Fruit fly (Drosophila melanogaster): ENCODE measurements around the gene qm.

Gene qm

dm6 chr3L:7396055-7396454 lies 47.9 kb downstream of the qm start, which contains the start of gene CG32379:
CG32379 (plus strand) TSS chr3L:7396355.
- TF ChIP-seq Sox102F (GFP tag; optimal IDR thresholded peaks at IDR 0.05): no peak
- TF ChIP-seq CG8319 (GFP tag; optimal IDR thresholded peaks at IDR 0.05): no peak
- no peak for TF ChIP-seq net (GFP tag; optimal IDR thresholded peaks at IDR 0.05)
- TF ChIP-seq CG8119 (GFP tag; IDR thresholded peaks at IDR 0.05): no peak
- no peak for TF ChIP-seq CG8632 (GFP tag; optimal IDR thresholded peaks at IDR 0.05)
- TF ChIP-seq CG6792 (GFP tag; optimal IDR thresholded peaks at IDR 0.05): no peak
- TF ChIP-seq OdsH (GFP tag; optimal IDR thresholded peaks at IDR 0.05): no peak
- no peak for TF ChIP-seq ss (GFP tag; optimal IDR thresholded peaks at IDR 0.05)
- no peak for TF ChIP-seq Ets96B (tag; optimal IDR thresholded peaks at IDR 0.05)
- no peak for TF ChIP-seq eg (GFP tag; IDR thresholded peaks at IDR 0.05)
- no peak for TF ChIP-seq CG4318 (GFP tag; optimal IDR thresholded peaks at IDR 0.05)
- no peak for TF ChIP-seq Eip78C (GFP tag)
- no peak for TF ChIP-seq CG7368 (GFP tag; optimal IDR thresholded peaks at IDR 0.05)
- TF ChIP-seq CG34406 (GFP tag; optimal IDR thresholded peaks at IDR 0.05): no peak
- no peak for TF ChIP-seq CG11294 (GFP tag; IDR thresholded peaks at IDR 0.05)
- no peak for TF ChIP-seq CG16779 (tag; optimal IDR thresholded peaks at IDR 0.05)
- no peak for TF ChIP-seq dsx (GFP tag; optimal IDR thresholded peaks at IDR 0.05; ENCODE audit: poor library complexity, severe bottlenecking)
- no peak for TF ChIP-seq salr (GFP tag; optimal IDR thresholded peaks at IDR 0.05)

DNA sequence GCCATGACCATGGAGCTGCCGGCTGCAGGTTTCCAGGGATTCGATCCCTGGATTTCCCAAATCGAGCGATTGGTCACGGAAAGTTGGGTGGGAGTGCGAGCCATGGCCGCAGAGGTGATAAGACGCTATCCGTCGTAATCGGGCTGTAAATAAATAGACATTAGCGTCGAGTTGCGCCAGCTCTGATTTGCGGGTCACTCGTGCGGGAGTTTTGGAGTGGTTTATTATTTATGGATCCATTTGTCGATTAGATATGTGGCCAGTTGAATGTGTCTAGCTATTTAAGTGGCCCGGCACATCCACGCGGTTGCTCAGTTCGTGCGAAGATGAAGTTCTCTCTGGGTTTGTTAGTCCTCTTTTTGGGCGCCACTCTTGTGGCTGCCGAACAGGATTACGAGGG lies 49.9 kb downstream of the qm start, which contains the start of gene CG8562:
Gene CG8562 (plus strand): TSS at position 307 of the 400 bp plus-strand sequence.
- TF ChIP-seq CG6792 (GFP tag; optimal IDR thresholded peaks at IDR 0.05) (no peak), CG3032 (tag; optimal IDR thresholded peaks at IDR 0.05) (no peak), Sox14 (GFP tag; optimal IDR thresholded peaks at IDR 0.05) (no peak), vri (GFP tag; optimal IDR thresholded peaks at IDR 0.05) (no peak), spab (GFP tag; optimal IDR thresholded peaks at IDR 0.05) (no peak), Smox (GFP tag; optimal IDR thresholded peaks at IDR 0.05) (no peak), CG11902 (GFP tag; optimal IDR thresholded peaks at IDR 0.05) (no peak), Ets21C (GFP tag; optimal IDR thresholded peaks at IDR 0.05) (no peak), CG34406 (GFP tag; optimal IDR thresholded peaks at IDR 0.05) (no peak), Gug (GFP tag; IDR thresholded peaks at IDR 0.05) (no peak), CG6854 (GFP tag; optimal IDR thresholded peaks at IDR 0.05) (no peak), ss (GFP tag; optimal IDR thresholded peaks at IDR 0.05) (no peak), CG6276 (GFP tag; optimal IDR thresholded peaks at IDR 0.05) (no peak), Ets96B (tag; optimal IDR thresholded peaks at IDR 0.05) (no peak), CG7368 (GFP tag; optimal IDR thresholded peaks at IDR 0.05) (no peak), Hr39 (GFP tag; optimal IDR thresholded peaks at IDR 0.05) (no peak), CG31627 (GFP tag; optimal IDR thresholded peaks at IDR 0.05) (no peak), Eip75B (GFP tag; optimal IDR thresholded peaks at IDR 0.05) (no peak)

- TF ChIP-seq OdsH (GFP tag; optimal IDR thresholded peaks at IDR 0.05): no peak
- TF ChIP-seq CG7368 (GFP tag; optimal IDR thresholded peaks at IDR 0.05): no peak
- TF ChIP-seq CG1621 (tag; optimal IDR thresholded peaks at IDR 0.05): no peak
- no peak for TF ChIP-seq Gug (GFP tag; IDR thresholded peaks at IDR 0.05)
- no peak for TF ChIP-seq topi (GFP tag; optimal IDR thresholded peaks at IDR 0.05)
- no peak for TF ChIP-seq net (GFP tag; optimal IDR thresholded peaks at IDR 0.05)
- TF ChIP-seq Sox102F (GFP tag; optimal IDR thresholded peaks at IDR 0.05): no peak
- TF ChIP-seq CG11902 (GFP tag; optimal IDR thresholded peaks at IDR 0.05): no peak
- no peak for TF ChIP-seq Eip78C (GFP tag)
- TF ChIP-seq cyc (GFP tag; optimal IDR thresholded peaks at IDR 0.05): no peak
These were observed 51.7 kb downstream of the qm start, which contains the start of gene CG18417 for dm6 chr3L:7399770-7400169. CG18417 (plus strand) TSS chr3L:7400070.

DNA sequence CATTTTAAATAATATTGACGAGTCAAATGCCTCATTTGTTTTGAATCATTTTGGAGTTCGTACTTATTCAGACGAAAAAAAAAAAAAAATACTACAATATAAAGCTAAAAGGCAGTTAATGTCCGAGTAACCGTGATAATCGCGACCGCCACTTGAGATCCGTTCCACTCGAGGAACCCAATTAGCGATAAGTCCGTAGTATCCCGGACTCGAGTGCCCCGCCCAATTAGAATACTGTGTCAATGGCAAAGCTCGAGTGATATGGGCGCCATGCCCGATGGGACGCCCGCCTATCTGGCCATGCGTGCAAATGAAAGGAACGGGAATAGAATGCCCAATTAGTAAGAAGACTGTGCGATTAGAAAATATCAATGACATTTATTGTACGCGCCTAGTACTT lies 53.9 kb downstream of the qm start:
- TF ChIP-seq OdsH (GFP tag; optimal IDR thresholded peaks at IDR 0.05): no peak
